Fruit fly (Drosophila melanogaster) whole organism, embryonic: ENCODE data around the gene CG10345.

Experiments
- Asciz ChIP-seq: fragments of 200-800 bp; sonication (Bioruptor generic); optimal IDR thresholded peaks from 2 replicates; lab custom pipeline; 2017; ENCODE audit warnings: missing biosample characterization, mild to moderate bottlenecking, missing genetic modification characterization, missing genetic modification reagents
- CG16815 ChIP-seq: fragments of 200-800 bp; sonication (Bioruptor generic); optimal IDR thresholded peaks from 3 replicates; lab custom pipeline; 2017; ENCODE audit warnings: missing biosample characterization, mild to moderate bottlenecking, missing genetic modification characterization
- CG17802 ChIP-seq: fragments of 200-800 bp; sonication (Bioruptor generic); optimal IDR thresholded peaks from 2 replicates; lab custom pipeline; 2018; ENCODE audit warnings: missing biosample characterization, mild to moderate bottlenecking, missing genetic modification characterization, moderate library complexity
- CG5245 ChIP-seq: fragments of 200-800 bp; sonication (Bioruptor generic); optimal IDR thresholded peaks from 3 replicates; lab custom pipeline; 2016; ENCODE audit warnings: missing biosample characterization, missing genetic modification characterization
- CG6854 ChIP-seq: fragments of 200-800 bp; sonication (Bioruptor generic); optimal IDR thresholded peaks from 3 replicates; lab custom pipeline; 2017; ENCODE audit warnings: missing biosample characterization, mild to moderate bottlenecking, missing genetic modification characterization
- CG7271 ChIP-seq: fragments of 200-800 bp; sonication (Bioruptor generic); optimal IDR thresholded peaks from 2 replicates; lab custom pipeline; 2018; ENCODE audit warnings: missing biosample characterization, mild to moderate bottlenecking, missing genetic modification characterization, moderate library complexity
- E2f2 ChIP-seq: fragments of 200-800 bp; sonication (Bioruptor generic); IDR thresholded peaks from 2 replicates; pipeline ENCODE4 v1.3.6; 2022; ENCODE audit warnings: missing biosample characterization, missing genetic modification characterization
- Oaz ChIP-seq: fragments of 200-800 bp; sonication (Bioruptor generic); IDR thresholded peaks from 2 replicates; pipeline ENCODE4 v1.3.6; 2022; ENCODE audit warnings: missing biosample characterization, missing genetic modification characterization
- Sox102F ChIP-seq: fragments of 200-800 bp; sonication (Bioruptor generic); optimal IDR thresholded peaks from 2 replicates; lab custom pipeline; 2018; ENCODE audit warnings: missing biosample characterization, mild to moderate bottlenecking, missing genetic modification characterization, moderate library complexity
- hb ChIP-seq: fragments of 200-800 bp; sonication (Bioruptor generic); IDR thresholded peaks from 3 replicates; pipeline ENCODE4 v1.3.6; 2022; ENCODE audit warnings: missing biosample characterization, missing genetic modification characterization; ENCODE audit not compliant: partially characterized antibody
- kni ChIP-seq: fragments of 200-800 bp; sonication (Bioruptor generic); optimal IDR thresholded peaks from 3 replicates; lab custom pipeline; 2017; ENCODE audit warnings: mild to moderate bottlenecking, missing biosample characterization, missing genetic modification reagents, missing genetic modification characterization
- vfl ChIP-seq: fragments of 200-800 bp; sonication (Bioruptor generic); optimal IDR thresholded peaks from 2 replicates; lab custom pipeline; 2016; ENCODE audit warnings: missing biosample characterization, missing genetic modification characterization

DNA sequence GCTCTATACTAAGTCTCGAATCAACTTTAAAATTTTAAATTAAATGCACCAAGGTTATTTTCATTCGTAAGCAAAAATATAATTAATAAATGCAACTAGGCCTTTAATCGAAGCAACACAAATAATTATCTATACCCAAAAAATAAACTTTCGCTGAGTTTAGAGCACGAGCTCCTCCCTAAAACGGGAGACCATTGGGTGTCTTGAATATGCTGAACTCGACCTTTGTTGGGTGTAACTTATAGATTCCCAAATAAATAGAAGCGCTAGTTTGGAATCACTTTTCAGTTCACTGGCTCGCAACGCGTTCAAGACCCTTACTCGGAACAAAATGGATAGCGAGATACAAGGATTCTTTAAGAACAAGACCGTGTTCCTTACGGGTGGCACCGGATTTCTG is 13.0 kb upstream of the CG10345 start, which contains the start of gene CG17560:
- TF ChIP-seq E2f2 (GFP tag; lab: Robert Waterston, UW): no peak
- no peak for TF ChIP-seq CG7271 (tag; lab: Kevin White, UChicago)
- TF ChIP-seq hb: no peak
- TF ChIP-seq Sox102F: no peak
- TF ChIP-seq CG5245 (GFP tag; lab: Kevin White, UChicago): no peak
- no peak for TF ChIP-seq Asciz (GFP tag; lab: Kevin White, UChicago)
- TF ChIP-seq CG6854 (GFP tag; lab: Kevin White, UChicago): no peak
- no peak for TF ChIP-seq Oaz (GFP tag; lab: Robert Waterston, UW)
- no peak for TF ChIP-seq CG17802
- TF ChIP-seq vfl (GFP tag; lab: Kevin White, UChicago): no peak
- no peak for TF ChIP-seq CG16815 (GFP tag; lab: Kevin White, UChicago)
- no peak for TF ChIP-seq kni (GFP tag; lab: Kevin White, UChicago)
